Fruit fly (Drosophila melanogaster) whole organism, adult: ENCODE measurements around the gene CG13086.

Experiments used
- CG11617 ChIP-seq: fragments of 200-800 bp; sonication (Bioruptor generic); optimal IDR thresholded peaks from 2 replicates; lab custom pipeline; 2017; ENCODE audit warnings: mild to moderate bottlenecking, missing biosample characterization, missing genetic modification reagents, missing genetic modification characterization
- CG14711 ChIP-seq: fragments of 200-800 bp; sonication (Bioruptor generic); optimal IDR thresholded peaks from 2 replicates; lab custom pipeline; 2018; ENCODE audit warnings: missing biosample characterization, mild to moderate bottlenecking, missing genetic modification characterization, moderate library complexity
- CG1620 ChIP-seq: fragments of 200-800 bp; sonication (Bioruptor generic); optimal IDR thresholded peaks from 2 replicates; lab custom pipeline; 2016; ENCODE audit warnings: missing biosample characterization, missing genetic modification characterization
- CG5204 ChIP-seq: fragments of 200-800 bp; sonication (Bioruptor generic); optimal IDR thresholded peaks from 2 replicates; lab custom pipeline; 2016; ENCODE audit warnings: missing biosample characterization, missing genetic modification characterization
- CG7045 ChIP-seq: fragments of 200-800 bp; sonication (Bioruptor generic); optimal IDR thresholded peaks from 2 replicates; lab custom pipeline; 2017; ENCODE audit warnings: missing biosample characterization, mild to moderate bottlenecking, missing genetic modification characterization
- CG7101 ChIP-seq: fragments of 200-800 bp; sonication (Bioruptor generic); optimal IDR thresholded peaks from 2 replicates; lab custom pipeline; 2018; ENCODE audit warnings: missing biosample characterization, mild to moderate bottlenecking, missing genetic modification characterization, moderate library complexity
- Clk ChIP-seq: fragments of 200-800 bp; sonication (Bioruptor generic); optimal IDR thresholded peaks from 2 replicates; lab custom pipeline; 2017; ENCODE audit warnings: missing biosample characterization, missing genetic modification characterization
- Crg-1 ChIP-seq: fragments of 200-800 bp; sonication (Bioruptor generic); optimal IDR thresholded peaks from 2 replicates; lab custom pipeline; 2016; ENCODE audit warnings: missing biosample characterization, missing genetic modification characterization
- Mnt ChIP-seq: fragments of 200-800 bp; sonication (Bioruptor generic); optimal IDR thresholded peaks from 2 replicates; lab custom pipeline; 2016; ENCODE audit warnings: missing biosample characterization, mild to moderate bottlenecking, missing genetic modification characterization
- kay ChIP-seq: fragments of 200-800 bp; sonication (Bioruptor generic); peaks from one replicate; lab custom pipeline; 2016; ENCODE audit warnings: missing biosample characterization, missing genetic modification characterization, borderline replicate concordance
- pad ChIP-seq: fragments of 200-800 bp; sonication (Bioruptor generic); optimal IDR thresholded peaks from 3 replicates; lab custom pipeline; 2017; ENCODE audit warnings: missing biosample characterization, missing genetic modification characterization, mild to moderate bottlenecking, moderate library complexity, missing genetic modification reagents

DNA sequence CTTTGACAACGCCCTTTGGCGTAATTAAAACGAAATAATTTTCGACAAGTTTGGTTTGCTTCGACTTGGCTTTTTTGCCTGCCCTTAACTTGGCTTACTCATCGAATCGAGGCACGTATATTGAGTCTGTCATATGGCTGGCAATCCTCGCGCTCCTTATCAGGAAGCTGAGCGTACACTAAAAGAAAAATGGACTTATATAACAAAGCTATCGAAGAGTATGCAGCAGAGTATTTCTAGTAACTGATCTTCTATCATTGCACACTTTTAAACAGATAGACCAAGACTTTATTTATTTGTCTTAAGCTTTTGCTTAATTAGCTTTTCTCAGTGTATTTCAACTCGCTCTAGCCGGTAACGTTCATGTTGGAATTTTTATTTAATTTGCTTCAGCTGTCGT lies 2.1 kb downstream of the CG13086 start:
- TF ChIP-seq CG7045 (GFP tag; lab: Kevin White, UChicago): no peak
- TF ChIP-seq Mnt (GFP tag; lab: Kevin White, UChicago): no peak
- TF ChIP-seq pad (GFP tag; lab: Kevin White, UChicago): no peak
- TF ChIP-seq Crg-1 (GFP tag; lab: Kevin White, UChicago): no peak
- TF ChIP-seq CG14711: no peak
- no peak for TF ChIP-seq CG7101 (tag; lab: Kevin White, UChicago)
- no peak for TF ChIP-seq CG11617 (GFP tag; lab: Kevin White, UChicago)
- TF ChIP-seq CG1620: no peak
- no peak for TF ChIP-seq kay
- no peak for TF ChIP-seq Clk (GFP tag; lab: Kevin White, UChicago)
- TF ChIP-seq CG5204 (GFP tag; lab: Kevin White, UChicago): no peak
